Fruit fly (Drosophila melanogaster) whole organism, embryonic: Measurements from ENCODE around the gene mgr.

Source experiments
- ATbp ChIP-seq: fragments of 200-800 bp; sonication (Bioruptor generic); optimal IDR thresholded peaks from 2 replicates; lab custom pipeline; 2017; ENCODE audit warnings: missing biosample characterization, mild to moderate bottlenecking, missing genetic modification characterization, missing genetic modification reagents
- Asciz ChIP-seq: fragments of 200-800 bp; sonication (Bioruptor generic); optimal IDR thresholded peaks from 2 replicates; lab custom pipeline; 2017; ENCODE audit warnings: missing biosample characterization, mild to moderate bottlenecking, missing genetic modification characterization, missing genetic modification reagents
- Awh ChIP-seq: fragments of 200-800 bp; sonication (Bioruptor generic); IDR thresholded peaks from 2 replicates; pipeline ENCODE4, ENCODE4 v1.3.6; 2022; ENCODE audit warnings: missing biosample characterization, missing genetic modification characterization
- CG11093 ChIP-seq: fragments of 200-800 bp; sonication (Bioruptor generic); IDR thresholded peaks from 3 replicates; pipeline ENCODE4 v1.3.6; 2022; ENCODE audit warnings: missing biosample characterization, missing genetic modification characterization
- CG11560 ChIP-seq: fragments of 200-800 bp; sonication (Bioruptor generic); IDR thresholded peaks from 3 replicates; pipeline ENCODE4 v1.3.6; 2022; ENCODE audit warnings: missing biosample characterization, missing genetic modification characterization
- CG12155 ChIP-seq: fragments of 200-800 bp; sonication (Bioruptor generic); optimal IDR thresholded peaks from 3 replicates; lab custom pipeline; 2016; ENCODE audit warnings: missing biosample characterization, missing genetic modification characterization
- CG12942 ChIP-seq: fragments of 200-800 bp; sonication (Bioruptor generic); optimal IDR thresholded peaks from 3 replicates; lab custom pipeline; 2016; ENCODE audit warnings: missing biosample characterization, missing genetic modification characterization
- CG13287 ChIP-seq: fragments of 200-800 bp; sonication (Bioruptor generic); IDR thresholded peaks from 2 replicates; pipeline ENCODE4 v1.3.6; 2022; ENCODE audit warnings: missing biosample characterization, missing genetic modification characterization; ENCODE audit not compliant: partially characterized antibody
- CG13624 ChIP-seq: fragments of 200-800 bp; sonication (Bioruptor generic); optimal IDR thresholded peaks from 2 replicates; lab custom pipeline; 2016; ENCODE audit warnings: missing biosample characterization, missing genetic modification characterization
- CG13775 ChIP-seq: fragments of 200-800 bp; sonication (Bioruptor generic); optimal IDR thresholded peaks from 3 replicates; lab custom pipeline; 2017; ENCODE audit warnings: missing biosample characterization, mild to moderate bottlenecking, missing genetic modification characterization
- CG13894 ChIP-seq: fragments of 200-800 bp; sonication (Bioruptor generic); optimal IDR thresholded peaks from 3 replicates; lab custom pipeline; 2018; ENCODE audit warnings: missing biosample characterization, mild to moderate bottlenecking, missing genetic modification characterization, moderate library complexity
- CG17361 ChIP-seq: fragments of 200-800 bp; sonication (Bioruptor generic); IDR thresholded peaks from 3 replicates; pipeline ENCODE4 v1.3.6; 2022; ENCODE audit warnings: missing biosample characterization, missing genetic modification characterization
- CG18476 ChIP-seq: fragments of 200-800 bp; sonication (Bioruptor generic); optimal IDR thresholded peaks from 2 replicates; lab custom pipeline; 2016; ENCODE audit warnings: missing biosample characterization, mild to moderate bottlenecking, missing genetic modification characterization
- CG2199 ChIP-seq: fragments of 200-800 bp; sonication (Bioruptor generic); IDR thresholded peaks from 3 replicates; pipeline ENCODE4 v1.3.6; 2022; ENCODE audit warnings: missing biosample characterization, missing genetic modification characterization
- CG2202 ChIP-seq: fragments of 200-800 bp; sonication (Bioruptor generic); optimal IDR thresholded peaks from 2 replicates; lab custom pipeline; 2018; ENCODE audit warnings: missing biosample characterization, mild to moderate bottlenecking, missing genetic modification characterization
- CG3847 ChIP-seq: fragments of 200-800 bp; sonication (Bioruptor generic); IDR thresholded peaks from 2 replicates; pipeline ENCODE4 v1.3.6; 2022; ENCODE audit warnings: missing biosample characterization, missing genetic modification characterization
- CG4404 ChIP-seq: fragments of 200-800 bp; sonication (Bioruptor generic); IDR thresholded peaks from 2 replicates; pipeline ENCODE4 v1.3.6; 2022; ENCODE audit warnings: missing biosample characterization, missing genetic modification characterization
- CG4424 ChIP-seq: fragments of 200-800 bp; sonication (Bioruptor generic); optimal IDR thresholded peaks from 3 replicates; lab custom pipeline; 2016; ENCODE audit warnings: missing biosample characterization, missing genetic modification characterization
- CG7357 ChIP-seq: fragments of 200-800 bp; sonication (Bioruptor generic); IDR thresholded peaks from 3 replicates; pipeline ENCODE4 v1.3.6; 2022; ENCODE audit warnings: missing biosample characterization, missing genetic modification characterization
- CG7745 ChIP-seq: fragments of 200-800 bp; sonication (Bioruptor generic); optimal IDR thresholded peaks from 2 replicates; lab custom pipeline; 2018; ENCODE audit warnings: missing biosample characterization, mild to moderate bottlenecking, missing genetic modification characterization, moderate library complexity
- CG8290 ChIP-seq, 3 experiments: fragments of 200-800 bp; sonication (Bioruptor generic); optimal IDR thresholded peaks; 2 replicates each; lab custom pipeline; 2016 to 2019; ENCODE audit warnings: missing biosample characterization in 3 of 3, missing genetic modification characterization in 3 of 3, mild to moderate bottlenecking in 2 of 3, moderate library complexity in 1 of 3
- CG8359 ChIP-seq: fragments of 200-800 bp; sonication (Bioruptor generic); optimal IDR thresholded peaks from 2 replicates; lab custom pipeline; 2017; ENCODE audit warnings: missing biosample characterization, mild to moderate bottlenecking, missing genetic modification characterization, borderline replicate concordance
- CG9215 ChIP-seq: fragments of 200-800 bp; sonication (Bioruptor generic); IDR thresholded peaks from 2 replicates; pipeline ENCODE4 v1.3.6; 2022; ENCODE audit warnings: missing biosample characterization, missing genetic modification characterization
- CG9876 ChIP-seq: fragments of 200-800 bp; sonication (Bioruptor generic); optimal IDR thresholded peaks from 2 replicates; lab custom pipeline; 2016; ENCODE audit warnings: missing biosample characterization, missing genetic modification characterization
- Deaf1 ChIP-seq: fragments of 200-800 bp; optimal IDR thresholded peaks from 3 replicates; lab custom pipeline; 2019; ENCODE audit warnings: missing biosample characterization, mild to moderate bottlenecking, missing genetic modification characterization, moderate library complexity
- GATAe ChIP-seq: fragments of 200-800 bp; sonication (Bioruptor generic); conservative IDR thresholded peaks from 2 replicates; pipeline ENCODE4 v1.3.6; 2022; ENCODE audit warnings: missing biosample characterization, missing genetic modification characterization
- Mad ChIP-seq: fragments of 200-800 bp; sonication (Bioruptor generic); optimal IDR thresholded peaks from 2 replicates; lab custom pipeline; 2016; ENCODE audit warnings: missing biosample characterization, missing genetic modification characterization
- Med ChIP-seq: fragments of 200-800 bp; sonication (Bioruptor generic); peaks from one replicate; lab custom pipeline; 2016; ENCODE audit warnings: missing biosample characterization, missing genetic modification characterization, mild to moderate bottlenecking, inconsistent platforms, moderate library complexity
- Myb ChIP-seq: fragments of 200-800 bp; sonication (Bioruptor generic); optimal IDR thresholded peaks from 2 replicates; lab custom pipeline; 2016; ENCODE audit warnings: missing biosample characterization, missing genetic modification characterization
- Ssrp ChIP-seq: fragments of 200-800 bp; sonication (Bioruptor generic); optimal IDR thresholded peaks from 2 replicates; lab custom pipeline; 2018; ENCODE audit warnings: missing biosample characterization, mild to moderate bottlenecking, missing genetic modification characterization, moderate library complexity
- Taf1 ChIP-seq: fragments of 200-800 bp; sonication (Bioruptor generic); IDR thresholded peaks from 2 replicates; pipeline ENCODE4 v1.3.6; 2022; ENCODE audit warnings: missing biosample characterization, missing genetic modification characterization
- da ChIP-seq: fragments of 200-800 bp; sonication (Bioruptor generic); optimal IDR thresholded peaks from 2 replicates; lab custom pipeline; 2016; ENCODE audit warnings: missing biosample characterization, missing genetic modification characterization
- eve ChIP-seq, 2 experiments: fragments of >200 bp; optimal IDR thresholded peaks; 2 replicates each; lab custom pipeline; 2017; ENCODE audit warnings: missing biosample characterization in 2 of 2, missing genetic modification characterization in 2 of 2
- gsb ChIP-seq: fragments of 200-800 bp; sonication (Bioruptor generic); IDR thresholded peaks from 2 replicates; pipeline ENCODE4 v1.3.6; 2022; ENCODE audit warnings: missing biosample characterization, missing genetic modification characterization
- gt ChIP-seq: fragments of 200-800 bp; sonication (Bioruptor generic); IDR thresholded peaks from 2 replicates; pipeline ENCODE4 v1.3.6; 2022; ENCODE audit warnings: missing biosample characterization, missing genetic modification characterization
- lola ChIP-seq, 3 experiments: fragments of >200 bp in 2 of 3; fragments of 200-800 bp in 1 of 3; sonication (Bioruptor generic) in 1 of 3; optimal IDR thresholded peaks; 2 replicates each; lab custom pipeline; 2017 to 2019; ENCODE audit warnings: missing biosample characterization in 3 of 3, missing genetic modification characterization in 3 of 3, mild to moderate bottlenecking in 1 of 3, moderate library complexity in 1 of 3
- nau ChIP-seq: fragments of 200-800 bp; sonication (Bioruptor generic); optimal IDR thresholded peaks from 3 replicates; lab custom pipeline; 2017; ENCODE audit warnings: missing biosample characterization, mild to moderate bottlenecking, missing genetic modification characterization, missing genetic modification reagents
- oc ChIP-seq: fragments of 200-800 bp; sonication (Bioruptor generic); optimal IDR thresholded peaks from 2 replicates; lab custom pipeline; 2018; ENCODE audit warnings: missing biosample characterization, mild to moderate bottlenecking, missing genetic modification characterization, moderate library complexity
- odd ChIP-seq: fragments of 200-800 bp; sonication (Bioruptor generic); optimal IDR thresholded peaks from 2 replicates; lab custom pipeline; 2017; ENCODE audit warnings: missing biosample characterization, mild to moderate bottlenecking, missing genetic modification characterization
- prd ChIP-seq, 3 experiments: fragments of >200 bp in 2 of 3; fragments of 200-800 bp in 1 of 3; sonication (Bioruptor generic) in 1 of 3; optimal IDR thresholded peaks in 2 of 3; IDR thresholded peaks in 1 of 3; 2 replicates in 2 of 3; 3 replicates in 1 of 3; pipeline versions ENCODE4 v1.3.6 to Lab custom; 2017 to 2022; ENCODE audit warnings: missing biosample characterization in 1 of 3, missing genetic modification characterization in 1 of 3
- psq ChIP-seq: fragments of 200-800 bp; sonication (Bioruptor generic); optimal IDR thresholded peaks from 2 replicates; lab custom pipeline; 2017; ENCODE audit warnings: missing biosample characterization, missing genetic modification characterization
- sc ChIP-seq, 3 experiments: fragments of >200 bp in 2 of 3; fragments of 200-800 bp in 1 of 3; sonication (Bioruptor generic) in 1 of 3; optimal IDR thresholded peaks; 2 replicates in 2 of 3; 3 replicates in 1 of 3; lab custom pipeline; 2017; ENCODE audit warnings: mild to moderate bottlenecking in 1 of 3, missing biosample characterization in 1 of 3, missing genetic modification characterization in 1 of 3, missing genetic modification reagents in 1 of 3
- schlank ChIP-seq: fragments of 200-800 bp; sonication (Bioruptor generic); optimal IDR thresholded peaks from 2 replicates; lab custom pipeline; 2018; ENCODE audit warnings: missing biosample characterization, mild to moderate bottlenecking, missing genetic modification characterization
- stc ChIP-seq: fragments of 200-800 bp; sonication (Bioruptor generic); IDR thresholded peaks from 2 replicates; pipeline ENCODE4 v1.3.6; 2022; ENCODE audit warnings: missing biosample characterization, missing genetic modification characterization
- trh ChIP-seq: fragments of 200-800 bp; sonication (Bioruptor generic); optimal IDR thresholded peaks from 2 replicates; lab custom pipeline; 2016; ENCODE audit warnings: missing biosample characterization, missing genetic modification characterization
- wor ChIP-seq: fragments of 200-800 bp; sonication (Bioruptor generic); IDR thresholded peaks from 2 replicates; pipeline ENCODE4 v1.3.6; 2022; ENCODE audit warnings: missing biosample characterization, missing genetic modification characterization

mgr gene

DNA sequence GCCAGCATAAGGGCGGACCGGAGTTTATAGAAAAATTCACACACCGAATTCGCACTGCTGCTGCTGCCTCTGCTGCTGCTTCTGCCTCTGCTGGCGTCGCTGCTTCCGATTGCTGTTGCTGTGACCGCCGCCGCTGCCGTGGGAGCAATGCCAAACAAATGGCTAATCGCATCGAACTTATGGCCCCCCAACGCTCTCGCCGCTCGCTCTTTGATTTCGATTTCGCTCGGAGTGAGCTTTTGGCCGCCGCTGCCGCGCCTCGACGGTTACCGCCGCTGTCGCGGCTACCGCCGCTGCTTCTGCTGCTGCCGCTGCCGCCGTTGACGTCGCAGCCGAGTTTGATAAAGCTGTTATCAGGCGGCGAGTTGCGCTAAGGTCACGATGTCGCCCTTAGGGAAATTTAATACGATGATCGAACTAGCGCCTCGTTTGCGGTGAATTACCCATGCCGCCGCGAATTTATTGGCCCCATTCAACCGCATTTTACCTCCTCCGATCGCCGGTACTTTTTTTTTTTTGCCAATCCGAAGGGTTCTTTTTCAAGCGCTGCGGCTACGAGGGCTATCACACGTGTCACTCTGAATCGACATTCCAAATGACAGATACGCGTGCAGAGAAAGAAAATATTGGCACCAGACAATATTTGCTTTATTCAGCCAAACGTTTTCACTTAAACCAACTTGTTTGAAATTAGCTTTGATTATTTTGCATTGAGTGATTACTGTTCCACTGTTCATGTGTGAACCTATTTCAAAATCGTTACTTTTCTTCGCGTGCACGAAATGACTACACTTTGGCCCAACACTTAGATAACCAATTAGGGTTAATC lies 48.6 kb upstream of the mgr start (continued):
- peak; percentile 29 for TF ChIP-seq CG12942 (GFP tag; lab: Kevin White, UChicago)
- no peak for TF ChIP-seq CG8290 (GFP tag; optimal IDR thresholded peaks at IDR 0.05; lab: Kevin White, UChicago)
- TF ChIP-seq CG8290 (tag; optimal IDR thresholded peaks at IDR 0.05; lab: Kevin White, UChicago), result peak in 1 of 2 experiments; percentile 92
- peak; percentile 81 for TF ChIP-seq CG3847
- 0 out of 3 replicates have a peak, but pooled peaks have one; percentile 37 for TF ChIP-seq CG2199
- peak; percentile 64 for TF ChIP-seq CG11560 (tag; lab: Robert Waterston, UW)
- peak; percentile 59 for TF ChIP-seq CG12155 (GFP tag; lab: Kevin White, UChicago)
- TF ChIP-seq CG2202 (tag; lab: Kevin White, UChicago), result no peak
- peak; percentile 43; the same call in 1 of the 2 replicates for TF ChIP-seq wor
- TF ChIP-seq Awh (GFP tag; lab: Robert Waterston, UW), result peak; percentile 73; the same call in 1 of the 2 replicates
- peak; percentile 93 for TF ChIP-seq Med (GFP tag; lab: Kevin White, UChicago)
- TF ChIP-seq stc (GFP tag; lab: Robert Waterston, UW), result peak; percentile 54; the same call in 1 of the 2 replicates
- peak; percentile 57 for TF ChIP-seq CG4424 (GFP tag; lab: Kevin White, UChicago)
- peak; percentile 59; the same call in 1 of the 3 replicates for TF ChIP-seq CG17361 (GFP tag; lab: Robert Waterston, UW)
- no peak for TF ChIP-seq ATbp (GFP tag; lab: Kevin White, UChicago)
- TF ChIP-seq gt (GFP tag; lab: Robert Waterston, UW), result 0 out of 2 replicates have a peak, but pooled peaks have one; percentile 32
- peak; percentile 43 for TF ChIP-seq schlank (tag; lab: Kevin White, UChicago)
- TF ChIP-seq Taf1, result peak; percentile 75; the same call in 1 of the 2 replicates
- peak; percentile 1 for TF ChIP-seq nau (GFP tag; lab: Kevin White, UChicago)
- peak; percentile 25 for TF ChIP-seq Deaf1 (tag; lab: Kevin White, UChicago)
- TF ChIP-seq CG8359 (GFP tag; lab: Kevin White, UChicago), result no peak
- TF ChIP-seq CG9876, result peak; percentile 37
- no peak for TF ChIP-seq psq
- TF ChIP-seq gsb (GFP tag; lab: Robert Waterston, UW), result peak; percentile 83
- no peak for TF ChIP-seq sc (optimal IDR thresholded peaks at IDR 0.05; lab: Kevin White, UChicago)
- no peak for TF ChIP-seq sc (GFP tag; optimal IDR thresholded peaks at IDR 0.05; lab: Kevin White, UChicago)
- TF ChIP-seq CG13775 (GFP tag; lab: Kevin White, UChicago), result peak; percentile 55
- TF ChIP-seq CG9215 (GFP tag; lab: Robert Waterston, UW), result peak; percentile 78
- TF ChIP-seq Ssrp (tag; lab: Kevin White, UChicago), result peak; percentile 44
- peak; percentile 46 for TF ChIP-seq Myb
- no peak for TF ChIP-seq da (GFP tag; lab: Kevin White, UChicago)
- TF ChIP-seq oc (tag; lab: Kevin White, UChicago), result peak; percentile 10
- peak; percentile 14 for TF ChIP-seq CG13624
- peak; percentile 63 for TF ChIP-seq CG7357 (GFP tag; lab: Robert Waterston, UW)
- TF ChIP-seq Asciz (GFP tag; lab: Kevin White, UChicago), result peak; percentile 18
- peak; percentile 46; the same call in 1 of the 2 replicates for TF ChIP-seq CG4404
- TF ChIP-seq CG13287, result peak; percentile 13; the same call in 1 of the 2 replicates
- TF ChIP-seq CG13894, result peak; percentile 21
- no peak for TF ChIP-seq CG7745 (tag; lab: Kevin White, UChicago)
- TF ChIP-seq Mad (GFP tag; lab: Kevin White, UChicago), result peak; percentile 40
- peak; percentile 90 for TF ChIP-seq GATAe (GFP tag; lab: Robert Waterston, UW)
- no peak for TF ChIP-seq lola (GFP tag; optimal IDR thresholded peaks at IDR 0.05; lab: Kevin White, UChicago)
- no peak for TF ChIP-seq trh (GFP tag; lab: Kevin White, UChicago)
- TF ChIP-seq eve (GFP tag; optimal IDR thresholded peaks at IDR 0.05; lab: Kevin White, UChicago), result peak in 1 of 2 experiments; percentile 65
- peak; percentile 59; the same call in 2 of the 3 replicates for TF ChIP-seq CG11093
- TF ChIP-seq prd (optimal IDR thresholded peaks at IDR 0.05; lab: Kevin White, UChicago), result no peak
- peak; percentile 86 for TF ChIP-seq prd (GFP tag; IDR thresholded peaks at IDR 0.05; lab: Robert Waterston, UW)
- TF ChIP-seq odd, result no peak
- peak; percentile 40 for TF ChIP-seq CG18476 (GFP tag; lab: Kevin White, UChicago)
